Worm (Caenorhabditis elegans) whole organism, L4 larva: ENCODE measurements around the gene F58F6.6.
A peak's percentile ranks its signal among the peaks of the same experiment; 100 is the strongest.

Experiments
- F10B5.3 ChIP-seq: sonication (generic microtip); optimal IDR thresholded peaks from 2 replicates; lab custom pipeline; 2016; ENCODE audit warnings: mild to moderate bottlenecking, missing genetic modification characterization, missing compliant biosample characterization
- Y5F2A.4 ChIP-seq: fragments of 200-800 bp; sonication (Bioruptor generic); optimal IDR thresholded peaks from 2 replicates; lab custom pipeline; 2018; ENCODE audit warnings: mild to moderate bottlenecking, missing genetic modification characterization, missing compliant biosample characterization
- aha-1 ChIP-seq: fragments of 150-350 bp; peaks from one replicate; lab custom pipeline; 2014; ENCODE audit warnings: missing biosample characterization, missing genetic modification characterization
- aly-2 ChIP-seq: sonication (generic microtip); optimal IDR thresholded peaks from 2 replicates; lab custom pipeline; 2018; ENCODE audit warnings: missing biosample characterization, missing genetic modification characterization
- ama-1 ChIP-seq: fragments of 150-350 bp; optimal IDR thresholded peaks from 2 replicates; lab custom pipeline; 2014; ENCODE audit warnings: inconsistent platforms, mixed read lengths
- ceh-28 ChIP-seq: fragments of 150-350 bp; optimal IDR thresholded peaks from 2 replicates; lab custom pipeline; 2014; ENCODE audit warnings: missing biosample characterization, missing genetic modification reagents, missing genetic modification characterization
- ceh-44 ChIP-seq: fragments of 200-800 bp; sonication (Bioruptor generic); IDR thresholded peaks from 2 replicates; pipeline ENCODE4 v1.3.6; 2022; ENCODE audit warnings: missing genetic modification reagents, missing genetic modification characterization, missing compliant biosample characterization
- cey-2 ChIP-seq: sonication (generic microtip); optimal IDR thresholded peaks from 3 replicates; lab custom pipeline; 2017; ENCODE audit warnings: missing genetic modification characterization, mild to moderate bottlenecking, missing compliant biosample characterization, antibody characterized with exemption, borderline replicate concordance; ENCODE audit not compliant: insufficient read depth
- ctbp-1 ChIP-seq: fragments of 200-800 bp; sonication (Bioruptor generic); IDR thresholded peaks from 2 replicates; pipeline ENCODE4 v1.3.6; 2022; ENCODE audit warnings: missing genetic modification reagents, missing genetic modification characterization, missing compliant biosample characterization
- daf-8 ChIP-seq: fragments of 200-800 bp; sonication (Bioruptor generic); IDR thresholded peaks from 2 replicates; pipeline ENCODE4 v1.3.6; 2022; ENCODE audit warnings: missing genetic modification characterization, missing compliant biosample characterization
- dmd-9 ChIP-seq: fragments of 200-800 bp; sonication (Bioruptor generic); IDR thresholded peaks from 2 replicates; pipeline ENCODE4 v1.3.6; 2022; ENCODE audit warnings: missing genetic modification reagents, missing genetic modification characterization, missing compliant biosample characterization
- egl-27 ChIP-seq: sonication (generic microtip); optimal IDR thresholded peaks from 3 replicates; lab custom pipeline; 2017; ENCODE audit warnings: missing biosample characterization, missing genetic modification reagents, missing genetic modification characterization
- egl-43 ChIP-seq: fragments of 200-800 bp; sonication (Bioruptor generic); IDR thresholded peaks from 2 replicates; pipeline ENCODE4 v1.3.6; 2022; ENCODE audit warnings: missing genetic modification reagents, missing genetic modification characterization, missing compliant biosample characterization
- hlh-11 ChIP-seq: fragments of 200-800 bp; sonication (Bioruptor generic); optimal IDR thresholded peaks from 2 replicates; lab custom pipeline; 2018; ENCODE audit warnings: mild to moderate bottlenecking, missing genetic modification characterization, missing compliant biosample characterization
- hlh-30 ChIP-seq: sonication (generic microtip); optimal IDR thresholded peaks from 2 replicates; lab custom pipeline; 2017; ENCODE audit warnings: antibody characterized with exemption, mild to moderate bottlenecking, missing genetic modification characterization, missing compliant biosample characterization; ENCODE audit not compliant: insufficient read depth
- lin-13 ChIP-seq: fragments of 150-350 bp; optimal IDR thresholded peaks from 2 replicates; lab custom pipeline; 2014; ENCODE audit warnings: missing biosample characterization, missing genetic modification reagents, missing genetic modification characterization
- lin-29 ChIP-seq: fragments of 200-800 bp; sonication (Bioruptor generic); IDR thresholded peaks from 2 replicates; pipeline ENCODE4 v1.3.6; 2022; ENCODE audit warnings: missing genetic modification reagents, missing genetic modification characterization, missing compliant biosample characterization
- lin-38 ChIP-seq: fragments of 200-800 bp; sonication (Bioruptor generic); IDR thresholded peaks from 2 replicates; pipeline ENCODE4 v1.3.6; 2022; ENCODE audit warnings: missing genetic modification reagents, missing genetic modification characterization, missing compliant biosample characterization
- lin-39 ChIP-seq: fragments of 150-350 bp; optimal IDR thresholded peaks from 2 replicates; lab custom pipeline; 2014; ENCODE audit warnings: missing biosample characterization, missing genetic modification reagents, missing genetic modification characterization
- lir-3 ChIP-seq: sonication (generic microtip); optimal IDR thresholded peaks from 2 replicates; lab custom pipeline; 2016; ENCODE audit warnings: mild to moderate bottlenecking, missing genetic modification characterization, missing compliant biosample characterization
- mdl-1 ChIP-seq, 2 experiments: fragments of 150-350 bp in 1 of 2; sonication (generic microtip) in 1 of 2; optimal IDR thresholded peaks; 2 replicates each; lab custom pipeline; 2014 to 2017; ENCODE audit warnings: missing biosample characterization in 2 of 2, missing genetic modification characterization in 2 of 2
- mdt-29 ChIP-seq: fragments of 200-800 bp; sonication (Bioruptor generic); IDR thresholded peaks from 2 replicates; pipeline ENCODE4 v1.3.6; 2022; ENCODE audit warnings: missing genetic modification reagents, missing genetic modification characterization, missing compliant biosample characterization
- mes-2 ChIP-seq: sonication (generic microtip); optimal IDR thresholded peaks from 2 replicates; lab custom pipeline; 2016; ENCODE audit warnings: missing genotype, mild to moderate bottlenecking, missing genetic modification characterization, missing compliant biosample characterization; ENCODE audit not compliant: poor library complexity, severe bottlenecking
- mxl-2 ChIP-seq: fragments of 200-800 bp; sonication (Bioruptor generic); conservative IDR thresholded peaks from 2 replicates; pipeline ENCODE4 v1.3.6; 2022; ENCODE audit warnings: missing genetic modification reagents, missing genetic modification characterization, missing compliant biosample characterization
- mxl-3 ChIP-seq: fragments of 200-800 bp; sonication (Bioruptor generic); optimal IDR thresholded peaks from 2 replicates; lab custom pipeline; 2018; ENCODE audit warnings: mild to moderate bottlenecking, missing genetic modification characterization, missing compliant biosample characterization
- nhr-102 ChIP-seq: sonication (generic microtip); optimal IDR thresholded peaks from 2 replicates; lab custom pipeline; 2016; ENCODE audit warnings: mild to moderate bottlenecking, missing genetic modification characterization, moderate library complexity, missing compliant biosample characterization
- nhr-11 ChIP-seq: fragments of 150-350 bp; optimal IDR thresholded peaks from 2 replicates; lab custom pipeline; 2014; ENCODE audit warnings: missing biosample characterization, missing genetic modification characterization
- nhr-237 ChIP-seq: sonication (generic microtip); optimal IDR thresholded peaks from 2 replicates; lab custom pipeline; 2017; ENCODE audit warnings: missing biosample characterization, missing genetic modification characterization
- nhr-28 ChIP-seq: fragments of 150-350 bp; optimal IDR thresholded peaks from 2 replicates; lab custom pipeline; 2014; ENCODE audit warnings: missing biosample characterization, missing genetic modification characterization
- nhr-48 ChIP-seq: sonication (generic microtip); optimal IDR thresholded peaks from 2 replicates; lab custom pipeline; 2016; ENCODE audit warnings: mild to moderate bottlenecking, missing genetic modification characterization, missing compliant biosample characterization
- nhr-6 ChIP-seq: fragments of 150-350 bp; optimal IDR thresholded peaks from 2 replicates; lab custom pipeline; 2014; ENCODE audit warnings: missing biosample characterization, missing genetic modification characterization
- php-3 ChIP-seq: fragments of 200-800 bp; sonication (Bioruptor generic); IDR thresholded peaks from 2 replicates; pipeline ENCODE4 v1.3.6; 2022; ENCODE audit warnings: missing genetic modification reagents, missing genetic modification characterization, missing compliant biosample characterization
- saeg-2 ChIP-seq: fragments of 200-800 bp; sonication (Bioruptor generic); IDR thresholded peaks from 2 replicates; pipeline ENCODE4 v1.3.6; 2022; ENCODE audit warnings: missing genetic modification reagents, missing genetic modification characterization, missing compliant biosample characterization
- sdz-12 ChIP-seq: fragments of 200-800 bp; sonication (Bioruptor generic); optimal IDR thresholded peaks from 2 replicates; lab custom pipeline; 2018; ENCODE audit warnings: mild to moderate bottlenecking, missing genetic modification characterization, missing compliant biosample characterization
- set-16 ChIP-seq: fragments of 200-800 bp; sonication (Bioruptor generic); IDR thresholded peaks from 2 replicates; pipeline ENCODE4 v1.3.6; 2022; ENCODE audit warnings: missing genetic modification reagents, missing genetic modification characterization, missing compliant biosample characterization
- snpc-4 ChIP-seq: fragments of 150-350 bp; optimal IDR thresholded peaks from 2 replicates; lab custom pipeline; 2014; ENCODE audit warnings: missing biosample characterization, missing genetic modification characterization
- spr-3 ChIP-seq: fragments of 200-800 bp; sonication (Bioruptor generic); optimal IDR thresholded peaks from 2 replicates; lab custom pipeline; 2018; ENCODE audit warnings: mild to moderate bottlenecking, missing genetic modification characterization, missing compliant biosample characterization
- unc-130 ChIP-seq: sonication (generic microtip); optimal IDR thresholded peaks from 2 replicates; lab custom pipeline; 2016; ENCODE audit warnings: missing genetic modification reagents, missing genetic modification characterization, missing compliant biosample characterization
- unc-62 ChIP-seq, 3 experiments: fragments of 150-350 bp in 1 of 3; sonication (generic microtip); optimal IDR thresholded peaks in 2 of 3; peaks in 1 of 3; 1 replicate in 1 of 3; 2 replicates in 2 of 3; lab custom pipeline; 2014 to 2017; ENCODE audit warnings: missing biosample characterization in 3 of 3, missing genetic modification characterization in 3 of 3, missing genetic modification reagents in 3 of 3, missing genotype in 1 of 3
- vab-7 ChIP-seq: fragments of 200-800 bp; sonication (Bioruptor generic); IDR thresholded peaks from 2 replicates; pipeline ENCODE4 v1.3.6; 2022; ENCODE audit warnings: missing genetic modification reagents, missing genetic modification characterization, missing compliant biosample characterization
- zfp-2 ChIP-seq: sonication (generic microtip); optimal IDR thresholded peaks from 2 replicates; lab custom pipeline; 2016; ENCODE audit warnings: mild to moderate bottlenecking, missing genetic modification characterization, missing compliant biosample characterization
- zfp-3 ChIP-seq: fragments of 200-800 bp; sonication (Bioruptor generic); conservative IDR thresholded peaks from 2 replicates; pipeline ENCODE4 v1.3.6; 2022; ENCODE audit warnings: missing genetic modification reagents, missing genetic modification characterization, missing compliant biosample characterization
- zip-11 ChIP-seq: fragments of 200-800 bp; sonication (Bioruptor generic); IDR thresholded peaks from 2 replicates; pipeline ENCODE4 v1.3.6; 2022; ENCODE audit warnings: missing genetic modification characterization, missing compliant biosample characterization
- zip-2 ChIP-seq: fragments of 150-350 bp; optimal IDR thresholded peaks from 2 replicates; lab custom pipeline; 2014; ENCODE audit warnings: missing biosample characterization, missing genetic modification characterization
- ztf-11 ChIP-seq: fragments of 150-350 bp; optimal IDR thresholded peaks from 2 replicates; lab custom pipeline; 2014; ENCODE audit warnings: missing biosample characterization, missing genetic modification characterization
- ztf-7 ChIP-seq: fragments of 150-350 bp; optimal IDR thresholded peaks from 2 replicates; lab custom pipeline; 2014; ENCODE audit warnings: missing biosample characterization, missing genetic modification characterization

F58F6.6 gene

ce11 chrIV:1367041-1367440, 26.2 kb downstream of the F58F6.6 start:
- TF ChIP-seq zip-11 (GFP tag; lab: Robert Waterston, UW) (no peak), aha-1 (tag; lab: Kevin White, UChicago) (peak; percentile 94), cey-2 (tag; lab: Kevin White, UChicago) (no peak)

- TF ChIP-seq mxl-3 (GFP tag; lab: Kevin White, UChicago) (peak; percentile 65), nhr-48 (tag; lab: Kevin White, UChicago) (peak; percentile 29), nhr-28 (tag; lab: Kevin White, UChicago) (peak; percentile 22), nhr-11 (no peak), ztf-7 (tag; lab: Kevin White, UChicago) (no peak), F10B5.3 (tag; lab: Kevin White, UChicago) (no peak), nhr-237 (tag; lab: Kevin White, UChicago) (no peak), aha-1 (tag; lab: Kevin White, UChicago) (peak; percentile 71), nhr-6 (no peak), mdl-1 (tag; optimal IDR thresholded peaks at IDR 0.05; lab: Kevin White, UChicago) (peak in 1 of 2 experiments; percentile 32), hlh-11 (peak; percentile 62), saeg-2 (GFP tag; lab: Robert Waterston, UW) (no peak), unc-62 (GFP tag; optimal IDR thresholded peaks at IDR 0.05 in 1 of 2; lab: Kevin White, UChicago) (no peak), unc-62 (tag; optimal IDR thresholded peaks at IDR 0.05; lab: Kevin White, UChicago) (no peak), lin-38 (GFP tag; lab: Robert Waterston, UW) (no peak), ztf-11 (no peak), mdt-29 (GFP tag; lab: Robert Waterston, UW) (no peak)
Measured at ce11 chrIV:1371300-1371699, 30.4 kb downstream of the F58F6.6 start.

- peak; percentile 66 for TF ChIP-seq set-16 (GFP tag; lab: Robert Waterston, UW)
- TF ChIP-seq aha-1 (tag; lab: Kevin White, UChicago), result peak; percentile 10
- TF ChIP-seq nhr-6, result no peak
- no peak for TF ChIP-seq lin-29
Measured at ce11 chrIV:1375289-1375688, 34.4 kb downstream of the F58F6.6 start.

ce11 chrIV:1377699-1378098, 36.8 kb downstream of the F58F6.6 start:
- TF ChIP-seq lin-13 (GFP tag; lab: Kevin White, UChicago) (no peak), nhr-102 (tag; lab: Kevin White, UChicago) (no peak), mxl-2 (GFP tag; lab: Robert Waterston, UW) (no peak), vab-7 (GFP tag; lab: Robert Waterston, UW) (no peak), sdz-12 (GFP tag; lab: Kevin White, UChicago) (no peak), Y5F2A.4 (GFP tag; lab: Kevin White, UChicago) (no peak), F10B5.3 (tag; lab: Kevin White, UChicago) (no peak), unc-130 (GFP tag; lab: Kevin White, UChicago) (no peak), ceh-28 (tag; lab: Kevin White, UChicago) (no peak), zfp-3 (GFP tag; lab: Robert Waterston, UW) (no peak), egl-27 (no peak), lin-39 (no peak), zip-11 (GFP tag; lab: Robert Waterston, UW) (no peak), dmd-9 (GFP tag; lab: Robert Waterston, UW) (no peak), ceh-44 (GFP tag; lab: Robert Waterston, UW) (no peak), ama-1 (lab: Kevin White, UChicago) (no peak), spr-3 (GFP tag; lab: Kevin White, UChicago) (no peak), zip-2 (no peak), mes-2 (tag; lab: Kevin White, UChicago) (no peak), aly-2 (tag; lab: Kevin White, UChicago) (no peak), nhr-11 (no peak), hlh-11 (peak; percentile 72), hlh-30 (tag; lab: Kevin White, UChicago) (no peak), nhr-28 (tag; lab: Kevin White, UChicago) (no peak), daf-8 (GFP tag; lab: Robert Waterston, UW) (no peak), lir-3 (no peak), egl-43 (GFP tag; lab: Robert Waterston, UW) (peak; percentile 59; the same call in 1 of the 2 replicates), snpc-4 (tag; lab: Kevin White, UChicago) (no peak), php-3 (no peak), zfp-2 (tag; lab: Kevin White, UChicago) (no peak), ctbp-1 (GFP tag; lab: Robert Waterston, UW) (no peak)
